Worm (Caenorhabditis elegans) whole organism, L3 larva: ENCODE measurements around the gene ZC250.4.

Source experiments
- elt-3 ChIP-seq, 3 experiments: fragments of 150-350 bp in 1 of 3; sonication (generic microtip) in 2 of 3; optimal IDR thresholded peaks; 2 replicates in 2 of 3; 4 replicates in 1 of 3; lab custom pipeline; 2014 to 2017; ENCODE audit warnings: missing biosample characterization in 3 of 3, missing genetic modification characterization in 3 of 3
- sea-2 ChIP-seq: fragments of 150-350 bp; sonication (generic microtip); optimal IDR thresholded peaks from 4 replicates; lab custom pipeline; 2014; ENCODE audit warnings: missing biosample characterization, missing genetic modification reagents, missing genetic modification characterization
- skn-1 ChIP-seq: fragments of 150-350 bp; optimal IDR thresholded peaks from 2 replicates; lab custom pipeline; 2014; ENCODE audit warnings: missing biosample characterization, missing genetic modification characterization
- unc-39 ChIP-seq: sonication (generic microtip); optimal IDR thresholded peaks from 4 replicates; lab custom pipeline; 2017; ENCODE audit warnings: missing biosample characterization, missing genetic modification characterization

DNA sequence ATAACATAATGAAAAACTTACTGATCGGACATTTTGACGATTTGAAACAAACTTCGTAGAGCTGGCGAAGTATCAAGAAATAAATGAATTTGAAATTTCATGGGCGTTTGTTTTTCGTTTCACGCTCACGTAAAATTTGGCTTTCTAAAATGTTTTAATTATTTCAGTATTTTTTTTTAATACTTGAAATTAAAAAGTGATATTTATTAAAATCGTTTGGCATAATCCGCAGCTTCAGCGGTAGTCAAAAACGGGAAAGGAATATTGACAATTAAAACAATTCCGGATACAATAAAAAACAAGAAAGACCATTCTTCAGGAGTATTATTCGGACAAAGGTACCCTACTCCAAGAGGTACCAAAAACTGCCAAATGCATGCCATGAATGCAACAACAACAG is 30.2 kb downstream of the ZC250.4 start, which contains the start of gene fbxa-183:
- TF ChIP-seq sea-2 (GFP tag; lab: Kevin White, UChicago) (no peak), skn-1 (no peak), unc-39 (tag; lab: Kevin White, UChicago) (no peak), elt-3 (tag; optimal IDR thresholded peaks at IDR 0.05; lab: Kevin White, UChicago) (no peak)
